Worm (Caenorhabditis elegans): Measurements from ENCODE around the gene sru-40.
A peak's percentile ranks its signal among the peaks of the same experiment; 100 is the strongest.

sru-40 gene

DNA sequence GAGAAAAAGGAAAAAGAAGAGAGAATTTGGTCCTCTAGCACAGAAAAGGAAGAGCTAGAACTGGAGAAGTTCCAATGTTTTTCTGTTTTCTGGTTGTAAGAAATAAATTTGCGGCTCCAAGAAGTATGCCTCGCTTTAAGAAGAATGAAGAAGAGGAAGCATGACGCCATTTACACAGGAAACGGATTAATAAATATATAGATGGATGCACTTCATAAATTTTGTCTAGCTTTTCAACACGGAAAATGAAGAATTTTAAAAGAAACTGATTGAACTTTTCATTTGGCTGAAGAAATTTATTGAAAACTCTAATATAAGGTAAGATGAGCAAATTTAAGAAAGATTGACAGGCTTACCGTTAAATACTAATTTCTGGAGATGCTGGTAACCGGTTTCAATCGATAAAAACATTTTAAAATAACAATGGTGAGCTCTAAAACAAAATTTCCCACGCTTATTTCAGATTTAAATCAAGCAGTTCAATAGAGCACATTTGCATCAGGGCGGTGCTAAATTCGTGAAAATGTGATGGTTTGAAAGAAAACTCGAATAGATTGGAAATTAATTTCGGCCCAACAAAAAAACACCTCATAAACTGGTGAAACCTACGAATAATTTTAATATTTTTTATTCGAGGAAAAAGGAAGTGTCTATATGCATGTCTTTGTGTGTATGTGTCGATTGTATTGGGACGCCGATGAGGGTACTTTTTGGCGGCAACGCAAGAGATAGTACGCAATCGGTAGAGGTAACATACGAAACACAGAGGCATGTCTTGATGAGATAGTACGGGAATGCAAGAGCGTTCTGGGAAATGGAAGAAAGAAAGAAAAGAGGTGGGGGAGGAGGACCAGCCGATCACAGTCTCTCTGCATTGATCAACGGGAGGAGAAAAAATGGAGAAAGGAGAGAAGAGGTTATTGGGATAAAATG is 22.4 kb upstream of the sru-40 start:
- TF ChIP-seq pes-1 (GFP tag; IDR thresholded peaks at IDR 0.05) (no peak), B0310.2 (tag; optimal IDR thresholded peaks at IDR 0.05) (peak; percentile 35), aly-1 (tag; optimal IDR thresholded peaks at IDR 0.05) (peak; percentile 24), scrt-1 (GFP tag; IDR thresholded peaks at IDR 0.05) (no peak), ceh-36 (tag; optimal IDR thresholded peaks at IDR 0.05) (no peak), ets-7 (tag; optimal IDR thresholded peaks at IDR 0.05) (no peak), ceh-13 (GFP tag; optimal IDR thresholded peaks at IDR 0.05) (no peak), tbx-11 (GFP tag; IDR thresholded peaks at IDR 0.05) (no peak)

DNA sequence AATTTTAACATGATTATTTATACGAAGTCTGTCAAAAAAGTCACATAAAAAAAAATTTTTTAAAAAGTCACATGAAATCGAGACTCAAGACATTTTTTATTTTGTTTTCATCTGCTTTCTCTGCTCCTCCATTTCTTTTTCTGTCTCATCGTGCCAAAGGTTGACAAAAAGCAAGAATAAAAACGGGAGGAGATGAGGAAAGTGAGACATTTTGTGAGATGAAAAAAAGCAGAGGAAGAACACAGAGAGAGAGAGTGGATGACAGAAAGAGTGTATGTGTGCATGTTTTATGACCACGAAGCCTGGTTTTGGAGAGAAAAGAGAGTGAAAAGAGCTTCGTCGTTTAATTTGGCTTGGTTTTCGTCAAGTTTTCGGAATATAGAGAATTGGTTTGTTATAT is 20.0 kb upstream of the sru-40 start:
- no peak for TF ChIP-seq ama-1 (optimal IDR thresholded peaks at IDR 0.05)
- TF ChIP-seq ceh-13 (GFP tag; optimal IDR thresholded peaks at IDR 0.05), result no peak

DNA sequence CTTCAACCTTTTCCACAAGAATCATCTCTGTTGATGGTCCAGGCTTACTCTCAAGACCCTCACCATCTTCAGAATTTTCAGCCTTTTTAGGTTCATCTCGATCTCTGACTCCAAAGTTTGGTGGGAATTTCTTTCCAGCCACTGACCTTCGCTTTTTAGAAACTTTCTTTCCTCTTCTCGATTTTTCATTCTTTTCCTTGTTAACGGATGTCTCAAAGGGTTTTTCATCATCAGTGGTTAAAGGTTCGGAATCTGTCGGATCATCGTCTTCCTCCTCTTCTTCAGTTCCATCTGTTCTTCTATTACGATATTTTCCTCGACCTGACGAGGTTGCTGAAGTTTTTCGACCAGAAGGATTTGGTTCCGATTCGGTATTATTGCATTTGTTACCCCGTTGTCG is 14.8 kb upstream of the sru-40 start:
- no peak for TF ChIP-seq hnd-1 (tag; optimal IDR thresholded peaks at IDR 0.05)
- no peak for TF ChIP-seq ceh-13 (GFP tag; optimal IDR thresholded peaks at IDR 0.05)
- no peak for TF ChIP-seq pes-1 (GFP tag; IDR thresholded peaks at IDR 0.05)
- no peak for TF ChIP-seq B0310.2 (tag; optimal IDR thresholded peaks at IDR 0.05)
- no peak for TF ChIP-seq tbx-37 (GFP tag; conservative IDR thresholded peaks at IDR 0.05)
- no peak for TF ChIP-seq F13C5.2 (tag; optimal IDR thresholded peaks at IDR 0.05)

DNA sequence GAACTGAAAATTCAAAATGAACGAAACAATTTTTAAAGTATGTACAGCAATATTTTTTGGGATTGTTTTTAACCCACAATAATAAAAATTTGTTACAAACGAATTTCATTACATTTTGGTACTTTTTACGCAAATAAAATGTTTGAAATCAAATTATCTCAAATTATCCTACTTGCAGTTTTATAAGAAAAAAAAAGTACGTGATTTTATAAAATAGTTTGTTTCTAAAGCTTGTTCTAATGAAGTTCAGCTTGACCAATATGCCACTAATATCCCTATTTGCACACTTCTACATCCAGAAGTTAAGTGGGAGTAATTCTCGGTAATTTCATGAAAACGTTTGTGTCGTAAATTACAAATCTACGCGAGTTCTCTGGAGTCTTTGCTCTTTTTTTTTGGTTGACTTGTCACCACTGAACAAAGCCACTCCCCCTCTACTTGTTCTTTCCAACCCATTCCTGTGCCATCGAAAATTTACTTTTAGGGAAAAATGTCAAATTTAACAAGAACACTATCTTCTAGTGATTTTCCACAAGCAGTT is 9.6 kb upstream of the sru-40 start, which contains the start of gene sru-8:
TSS of gene sru-8 (plus strand) at position 491 of the 541 bp plus-strand sequence.
- TF ChIP-seq sea-1 (GFP tag; conservative IDR thresholded peaks at IDR 0.05) (no peak), ama-1 (optimal IDR thresholded peaks at IDR 0.05) (no peak), ceh-13 (GFP tag; optimal IDR thresholded peaks at IDR 0.05) (no peak), scrt-1 (GFP tag; IDR thresholded peaks at IDR 0.05) (no peak), F13C5.2 (tag; optimal IDR thresholded peaks at IDR 0.05) (no peak), ets-7 (tag; optimal IDR thresholded peaks at IDR 0.05) (no peak), pes-1 (GFP tag; IDR thresholded peaks at IDR 0.05) (no peak), aly-1 (tag; optimal IDR thresholded peaks at IDR 0.05) (no peak), hmg-4 (GFP tag; optimal IDR thresholded peaks at IDR 0.05) (no peak), ceh-36 (tag; optimal IDR thresholded peaks at IDR 0.05) (no peak), flt-1 (GFP tag; IDR thresholded peaks at IDR 0.05) (no peak), tbx-11 (GFP tag; IDR thresholded peaks at IDR 0.05) (no peak), tra-4 (tag; optimal IDR thresholded peaks at IDR 0.05) (no peak), hmbx-1 (tag; optimal IDR thresholded peaks at IDR 0.05) (no peak), B0310.2 (tag; optimal IDR thresholded peaks at IDR 0.05) (no peak), tbx-37 (GFP tag; conservative IDR thresholded peaks at IDR 0.05) (no peak), hnd-1 (tag; optimal IDR thresholded peaks at IDR 0.05) (no peak)

DNA sequence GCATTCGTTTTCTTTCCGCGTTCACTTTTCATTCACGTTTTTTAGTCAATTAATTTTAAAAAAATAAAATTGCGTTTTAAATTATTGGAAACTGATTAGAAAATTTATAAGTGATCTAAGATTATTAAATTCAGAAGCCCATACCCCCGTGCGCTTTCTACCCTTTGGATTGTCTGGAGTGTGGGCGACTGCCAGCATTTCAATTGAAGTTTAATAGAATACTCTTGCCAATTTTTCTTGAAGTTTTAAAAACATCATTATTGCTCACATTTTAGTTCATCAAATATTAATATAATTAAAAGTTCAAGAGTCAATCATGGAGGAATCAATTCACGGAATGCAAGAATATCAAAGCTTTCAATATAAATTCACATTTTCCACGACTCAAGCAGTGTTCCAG is 7.6 kb upstream of the sru-40 start, which contains the start of gene sru-36:
TSS of gene sru-36 (plus strand) at position 301 of the 400 bp plus-strand sequence.
- TF ChIP-seq sea-1 (GFP tag; conservative IDR thresholded peaks at IDR 0.05), result no peak
- no peak for TF ChIP-seq ets-7 (tag; optimal IDR thresholded peaks at IDR 0.05)
- TF ChIP-seq ceh-36 (tag; optimal IDR thresholded peaks at IDR 0.05), result no peak
- no peak for TF ChIP-seq B0310.2 (tag; optimal IDR thresholded peaks at IDR 0.05)
- no peak for TF ChIP-seq aly-1 (tag; optimal IDR thresholded peaks at IDR 0.05)
- TF ChIP-seq hmbx-1 (tag; optimal IDR thresholded peaks at IDR 0.05), result no peak
- TF ChIP-seq scrt-1 (GFP tag; IDR thresholded peaks at IDR 0.05), result no peak
- no peak for TF ChIP-seq tbx-37 (GFP tag; conservative IDR thresholded peaks at IDR 0.05)
- no peak for TF ChIP-seq ama-1 (optimal IDR thresholded peaks at IDR 0.05)
- TF ChIP-seq hmg-4 (GFP tag; optimal IDR thresholded peaks at IDR 0.05), result no peak
- TF ChIP-seq pes-1 (GFP tag; IDR thresholded peaks at IDR 0.05), result no peak
- no peak for TF ChIP-seq hnd-1 (tag; optimal IDR thresholded peaks at IDR 0.05)
- TF ChIP-seq flt-1 (GFP tag; IDR thresholded peaks at IDR 0.05), result no peak
- TF ChIP-seq tbx-11 (GFP tag; IDR thresholded peaks at IDR 0.05), result no peak

DNA sequence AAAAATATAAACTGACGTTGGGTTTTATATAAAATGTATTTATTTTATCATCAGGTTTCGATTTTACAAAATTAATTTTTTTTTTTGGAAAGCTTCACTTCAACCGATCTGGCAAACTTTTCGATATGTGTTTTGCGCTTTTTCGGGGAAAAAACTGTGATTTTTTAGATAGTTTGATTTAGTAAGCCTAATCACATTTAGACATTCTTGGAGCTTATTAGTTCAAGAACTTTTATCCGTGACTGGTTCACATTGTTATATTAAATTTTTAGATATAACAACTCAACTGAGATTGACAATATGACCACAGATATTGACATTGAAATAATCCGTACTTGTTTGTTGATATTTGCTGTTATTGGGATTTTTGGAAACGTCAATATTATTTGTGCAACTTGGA is 3.9 kb upstream of the sru-40 start, which contains the start of gene srsx-21:
TSS of gene srsx-21 (plus strand) at position 301 of the 400 bp plus-strand sequence.
- TF ChIP-seq flt-1 (GFP tag; IDR thresholded peaks at IDR 0.05), result no peak
- no peak for TF ChIP-seq sea-1 (GFP tag; conservative IDR thresholded peaks at IDR 0.05)
- no peak for TF ChIP-seq hmbx-1 (tag; optimal IDR thresholded peaks at IDR 0.05)
- no peak for TF ChIP-seq ets-7 (tag; optimal IDR thresholded peaks at IDR 0.05)
- TF ChIP-seq F13C5.2 (tag; optimal IDR thresholded peaks at IDR 0.05), result no peak
- TF ChIP-seq tbx-37 (GFP tag; conservative IDR thresholded peaks at IDR 0.05), result no peak
- no peak for TF ChIP-seq B0310.2 (tag; optimal IDR thresholded peaks at IDR 0.05)
- no peak for TF ChIP-seq ceh-13 (GFP tag; optimal IDR thresholded peaks at IDR 0.05)
- TF ChIP-seq hmg-4 (GFP tag; optimal IDR thresholded peaks at IDR 0.05), result no peak
- no peak for TF ChIP-seq scrt-1 (GFP tag; IDR thresholded peaks at IDR 0.05)
- TF ChIP-seq pes-1 (GFP tag; IDR thresholded peaks at IDR 0.05), result no peak
- no peak for TF ChIP-seq aly-1 (tag; optimal IDR thresholded peaks at IDR 0.05)
- TF ChIP-seq hnd-1 (tag; optimal IDR thresholded peaks at IDR 0.05), result no peak
- no peak for TF ChIP-seq tra-4 (tag; optimal IDR thresholded peaks at IDR 0.05)
- no peak for TF ChIP-seq tbx-11 (GFP tag; IDR thresholded peaks at IDR 0.05)

DNA sequence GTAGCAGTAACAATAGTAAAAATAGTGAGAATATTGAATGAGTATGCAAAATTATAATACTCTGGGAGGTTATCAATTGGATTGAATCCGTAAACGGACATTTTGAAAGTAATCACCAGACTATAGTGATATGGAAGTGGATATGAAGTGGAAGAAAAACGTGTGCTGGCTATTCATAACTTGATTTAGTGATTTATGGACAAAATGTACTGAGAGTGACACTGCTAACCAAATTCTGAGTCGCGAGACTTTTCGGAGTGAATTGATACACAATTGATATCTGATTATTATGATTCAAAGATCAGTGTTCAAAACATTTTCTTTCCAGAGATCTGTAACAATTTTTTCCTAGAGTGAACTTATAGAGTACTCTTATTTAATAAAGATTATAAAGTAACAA is 2.1 kb upstream of the sru-40 start, which contains the start of gene sru-38:
TSS of gene sru-38 (minus strand) at position 101 of the 400 bp plus-strand sequence.
- TF ChIP-seq tra-4 (tag; optimal IDR thresholded peaks at IDR 0.05) (no peak), aly-1 (tag; optimal IDR thresholded peaks at IDR 0.05) (no peak), ceh-13 (GFP tag; optimal IDR thresholded peaks at IDR 0.05) (no peak), ceh-36 (tag; optimal IDR thresholded peaks at IDR 0.05) (no peak), sea-1 (GFP tag; conservative IDR thresholded peaks at IDR 0.05) (no peak), B0310.2 (tag; optimal IDR thresholded peaks at IDR 0.05) (no peak), hmg-4 (GFP tag; optimal IDR thresholded peaks at IDR 0.05) (no peak), flt-1 (GFP tag; IDR thresholded peaks at IDR 0.05) (no peak), pes-1 (GFP tag; IDR thresholded peaks at IDR 0.05) (no peak), ama-1 (optimal IDR thresholded peaks at IDR 0.05) (no peak), hmbx-1 (tag; optimal IDR thresholded peaks at IDR 0.05) (no peak), tbx-37 (GFP tag; conservative IDR thresholded peaks at IDR 0.05) (no peak), scrt-1 (GFP tag; IDR thresholded peaks at IDR 0.05) (no peak), ets-7 (tag; optimal IDR thresholded peaks at IDR 0.05) (no peak), F13C5.2 (tag; optimal IDR thresholded peaks at IDR 0.05) (no peak), hnd-1 (tag; optimal IDR thresholded peaks at IDR 0.05) (no peak), tbx-11 (GFP tag; IDR thresholded peaks at IDR 0.05) (no peak)
